Worm (Caenorhabditis elegans): ENCODE results near the gene clec-29.
A peak's percentile ranks its signal among the peaks of the same experiment; 100 is the strongest.

The clec-29 gene

DNA sequence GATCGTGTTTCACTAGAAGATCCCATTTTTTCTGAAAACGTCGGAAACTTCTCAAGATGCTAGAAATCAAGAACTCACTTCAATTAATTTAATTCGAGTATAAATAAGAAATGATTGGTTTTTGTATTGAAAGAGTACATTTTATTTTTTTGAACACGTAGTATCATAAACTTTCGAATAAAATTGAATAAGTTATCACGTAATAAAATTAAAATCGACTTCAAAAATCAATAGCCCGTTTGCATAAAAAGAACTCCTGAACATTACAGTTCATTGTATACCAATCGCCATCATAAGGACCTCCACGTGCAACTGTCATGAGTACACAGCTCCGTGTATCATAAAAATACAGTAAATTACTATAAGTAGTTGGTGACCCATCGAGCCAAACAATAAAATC is 5.3 kb downstream of the clec-29 start, which contains the start of gene T25E12.16:
T25E12.16 (minus strand) TSS at position 101 of the 400 bp plus-strand sequence.
- TF ChIP-seq pqm-1 (tag; optimal IDR thresholded peaks at IDR 0.05) (no peak), mml-1 (tag; optimal IDR thresholded peaks at IDR 0.05) (no peak), mdl-1 (tag; optimal IDR thresholded peaks at IDR 0.05) (no peak), eor-1 (tag; optimal IDR thresholded peaks at IDR 0.05) (no peak), aly-2 (tag; optimal IDR thresholded peaks at IDR 0.05) (no peak), nhr-237 (tag; optimal IDR thresholded peaks at IDR 0.05) (no peak), skn-1 (tag; optimal IDR thresholded peaks at IDR 0.05) (no peak), nhr-11 (tag; optimal IDR thresholded peaks at IDR 0.05) (no peak), snpc-4 (tag; optimal IDR thresholded peaks at IDR 0.05) (no peak), ceh-82 (tag; optimal IDR thresholded peaks at IDR 0.05) (no peak), egl-5 (tag; optimal IDR thresholded peaks at IDR 0.05) (no peak), lsy-12 (tag; optimal IDR thresholded peaks at IDR 0.05) (no peak)

DNA sequence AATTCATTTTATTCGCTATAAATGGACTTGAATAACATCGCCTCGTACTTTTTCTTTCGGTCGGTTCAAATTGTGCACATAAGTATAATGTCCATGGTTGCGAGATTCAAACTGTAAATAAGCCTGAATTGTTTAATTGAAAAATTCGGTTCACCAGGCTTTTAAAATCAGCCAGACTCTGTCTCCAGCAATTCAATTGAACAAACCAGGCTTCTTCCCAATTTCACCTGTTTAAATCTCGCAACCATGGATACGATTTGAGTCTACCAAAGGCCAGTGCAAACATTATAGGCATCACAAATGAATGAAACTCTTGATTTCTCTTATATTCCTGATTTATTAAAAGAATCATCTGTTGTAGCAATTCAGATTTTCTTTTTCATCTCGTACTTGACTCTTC is 7.4 kb downstream of the clec-29 start, which contains the start of gene srz-100:
srz-100 (plus strand) TSS at position 301 of the 400 bp plus-strand sequence.
- TF ChIP-seq egl-5 (tag; optimal IDR thresholded peaks at IDR 0.05), result no peak
- TF ChIP-seq nhr-11 (tag; optimal IDR thresholded peaks at IDR 0.05), result no peak
- no peak for TF ChIP-seq elt-2 (tag; optimal IDR thresholded peaks at IDR 0.05)
- TF ChIP-seq unc-62 (GFP tag; optimal IDR thresholded peaks at IDR 0.05), result no peak
- TF ChIP-seq nhr-77 (tag; optimal IDR thresholded peaks at IDR 0.05), result no peak
- no peak for TF ChIP-seq hmg-11 (tag; optimal IDR thresholded peaks at IDR 0.05)
- TF ChIP-seq nhr-12 (tag; optimal IDR thresholded peaks at IDR 0.05), result no peak
- no peak for TF ChIP-seq nhr-25 (tag; optimal IDR thresholded peaks at IDR 0.05)
- no peak for TF ChIP-seq lin-39 (tag; optimal IDR thresholded peaks at IDR 0.05)
- no peak for TF ChIP-seq nfya-1 (tag; optimal IDR thresholded peaks at IDR 0.05; ENCODE audit: insufficient read depth)
- TF ChIP-seq ceh-82 (tag; optimal IDR thresholded peaks at IDR 0.05), result no peak
- TF ChIP-seq zag-1 (tag; optimal IDR thresholded peaks at IDR 0.05), result no peak
- TF ChIP-seq lsy-12 (tag; optimal IDR thresholded peaks at IDR 0.05), result no peak
- TF ChIP-seq elt-1 (tag; optimal IDR thresholded peaks at IDR 0.05), result no peak
- no peak for TF ChIP-seq unc-39 (tag; optimal IDR thresholded peaks at IDR 0.05)
- TF ChIP-seq nhr-237 (tag; optimal IDR thresholded peaks at IDR 0.05), result no peak

DNA sequence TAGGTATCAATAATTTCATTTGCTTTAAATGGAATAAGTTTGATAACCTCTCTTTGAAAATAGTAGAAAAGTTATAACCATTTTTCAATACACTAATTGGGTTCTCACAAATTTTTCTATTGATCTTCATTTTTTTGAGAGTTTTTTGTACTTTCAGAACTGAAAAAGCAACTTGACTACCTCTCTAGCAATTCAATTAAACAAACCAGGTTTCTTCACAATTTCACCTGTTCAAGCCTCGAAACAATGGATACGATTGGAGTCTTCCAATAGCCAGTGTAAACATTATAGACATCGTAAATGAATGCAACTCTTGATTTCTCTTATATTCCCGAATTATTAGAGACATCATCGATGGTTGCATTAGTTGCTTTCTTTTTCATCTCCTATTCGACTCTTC is 9.0 kb downstream of the clec-29 start, which contains the start of gene srz-99:
srz-99 (plus strand) TSS at position 301 of the 400 bp plus-strand sequence.
- TF ChIP-seq hmg-11 (tag; optimal IDR thresholded peaks at IDR 0.05), result no peak
- no peak for TF ChIP-seq nhr-77 (tag; optimal IDR thresholded peaks at IDR 0.05)
- no peak for TF ChIP-seq ZK546.5 (tag; optimal IDR thresholded peaks at IDR 0.05)
- no peak for TF ChIP-seq nhr-11 (tag; optimal IDR thresholded peaks at IDR 0.05)
- TF ChIP-seq lin-39 (tag; optimal IDR thresholded peaks at IDR 0.05), result no peak
- TF ChIP-seq ztf-4 (tag; optimal IDR thresholded peaks at IDR 0.05), result no peak
- no peak for TF ChIP-seq ceh-9 (tag; optimal IDR thresholded peaks at IDR 0.05)
- no peak for TF ChIP-seq elt-2 (tag; optimal IDR thresholded peaks at IDR 0.05)
- TF ChIP-seq nhr-25 (tag; optimal IDR thresholded peaks at IDR 0.05), result no peak
- TF ChIP-seq mdl-1 (tag; optimal IDR thresholded peaks at IDR 0.05), result no peak

DNA sequence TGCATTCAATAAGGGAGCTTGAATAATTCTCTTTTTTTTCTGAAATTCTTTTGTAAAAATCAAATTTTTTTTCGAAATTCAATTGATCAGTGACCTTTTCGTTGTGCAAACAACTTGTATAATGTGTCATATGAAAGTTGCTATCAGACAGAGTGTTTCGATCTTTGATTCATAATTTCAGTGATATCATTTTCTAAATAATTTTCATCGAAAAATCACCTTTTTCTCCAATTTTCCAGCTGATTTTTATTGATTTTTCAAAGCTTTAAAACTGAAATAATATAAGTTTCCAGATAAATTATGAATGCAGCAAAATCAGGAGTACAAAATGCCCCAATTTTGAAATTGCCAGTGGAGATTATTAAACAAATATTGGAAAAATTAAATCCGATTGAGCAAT is 10.6 kb downstream of the clec-29 start, which contains the start of gene fbxa-127:
fbxa-127 (plus strand) TSS at position 301 of the 400 bp plus-strand sequence.
- peak; percentile 25 for TF ChIP-seq elt-2 (tag; optimal IDR thresholded peaks at IDR 0.05)
- no peak for TF ChIP-seq fos-1 (tag; optimal IDR thresholded peaks at IDR 0.05)
- peak; percentile 26 for TF ChIP-seq pqm-1 (tag; optimal IDR thresholded peaks at IDR 0.05)

DNA sequence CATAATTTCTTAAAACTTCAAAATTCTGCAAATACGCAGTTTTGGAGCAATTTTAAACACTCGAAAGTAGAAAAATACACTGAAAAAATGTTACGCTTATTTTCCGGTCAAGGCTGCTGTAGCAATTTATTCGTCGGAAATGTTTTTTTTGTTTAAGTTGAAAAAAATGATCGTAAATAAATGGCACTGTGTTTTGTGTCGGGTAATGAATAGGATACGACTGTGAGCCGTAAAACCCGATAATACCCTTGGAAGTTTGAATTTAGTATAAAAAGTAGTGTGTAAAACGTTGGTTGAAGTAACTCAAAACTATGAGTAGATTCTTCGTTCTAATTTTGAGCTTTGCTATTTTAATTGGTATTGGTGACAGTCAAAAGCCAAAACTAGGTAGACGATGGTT is 12.1 kb downstream of the clec-29 start, which contains the start of gene T25E12.14:
T25E12.14 (plus strand) TSS at position 301 of the 400 bp plus-strand sequence.
- TF ChIP-seq zag-1 (tag; optimal IDR thresholded peaks at IDR 0.05), result no peak
- TF ChIP-seq mdl-1 (tag; optimal IDR thresholded peaks at IDR 0.05), result no peak
- TF ChIP-seq ztf-11 (tag; optimal IDR thresholded peaks at IDR 0.05), result no peak
- no peak for TF ChIP-seq nhr-28 (tag; optimal IDR thresholded peaks at IDR 0.05)
- no peak for TF ChIP-seq elt-1 (tag; optimal IDR thresholded peaks at IDR 0.05)
- TF ChIP-seq hmg-11 (tag; optimal IDR thresholded peaks at IDR 0.05), result no peak
- TF ChIP-seq ceh-9 (tag; optimal IDR thresholded peaks at IDR 0.05), result no peak
- no peak for TF ChIP-seq fkh-10 (GFP tag; optimal IDR thresholded peaks at IDR 0.05)
- TF ChIP-seq pha-4 (tag; optimal IDR thresholded peaks at IDR 0.05), result no peak
- TF ChIP-seq lin-39 (tag; optimal IDR thresholded peaks at IDR 0.05), result no peak

DNA sequence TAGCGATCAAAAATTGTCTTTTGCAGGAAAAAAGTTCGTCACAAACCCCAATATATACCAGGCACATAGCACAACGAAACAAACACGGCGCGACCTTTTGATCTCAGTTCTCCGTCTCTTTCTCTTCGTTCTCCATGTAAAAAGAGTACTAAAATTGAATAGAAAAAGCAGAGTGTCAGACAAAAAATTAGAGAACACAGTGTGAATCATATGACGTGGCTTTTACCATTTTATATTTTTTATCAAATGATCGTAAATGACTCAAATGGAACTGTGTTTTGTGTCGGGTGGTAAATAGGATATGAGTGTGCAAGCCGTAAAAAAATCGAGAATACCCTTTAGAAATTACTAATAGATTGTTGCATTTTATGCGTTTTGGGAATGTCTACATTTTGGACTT is 13.0 kb downstream of the clec-29 start:
- TF ChIP-seq aly-2 (tag; optimal IDR thresholded peaks at IDR 0.05), result no peak
- TF ChIP-seq unc-62 (GFP tag; optimal IDR thresholded peaks at IDR 0.05), result no peak
- no peak for TF ChIP-seq nhr-11 (tag; optimal IDR thresholded peaks at IDR 0.05)
- peak; percentile 98 for TF ChIP-seq pqm-1 (tag; optimal IDR thresholded peaks at IDR 0.05)
- no peak for TF ChIP-seq lin-15B (tag; optimal IDR thresholded peaks at IDR 0.05)
- no peak for TF ChIP-seq egl-5 (tag; optimal IDR thresholded peaks at IDR 0.05)
- no peak for TF ChIP-seq eor-1 (tag; optimal IDR thresholded peaks at IDR 0.05)
- TF ChIP-seq ceh-9 (tag; optimal IDR thresholded peaks at IDR 0.05), result no peak
- TF ChIP-seq elt-1 (tag; optimal IDR thresholded peaks at IDR 0.05), result no peak
- no peak for TF ChIP-seq zag-1 (tag; optimal IDR thresholded peaks at IDR 0.05)
- no peak for TF ChIP-seq nhr-77 (tag; optimal IDR thresholded peaks at IDR 0.05)
- no peak for TF ChIP-seq nhr-67 (tag; optimal IDR thresholded peaks at IDR 0.05)
- no peak for TF ChIP-seq nhr-28 (tag; optimal IDR thresholded peaks at IDR 0.05)
- TF ChIP-seq fkh-10 (GFP tag; optimal IDR thresholded peaks at IDR 0.05), result no peak
- no peak for TF ChIP-seq egl-27 (tag; optimal IDR thresholded peaks at IDR 0.05)
- TF ChIP-seq nhr-237 (tag; optimal IDR thresholded peaks at IDR 0.05), result no peak
- no peak for TF ChIP-seq nhr-12 (tag; optimal IDR thresholded peaks at IDR 0.05)
- no peak for TF ChIP-seq skn-1 (tag; optimal IDR thresholded peaks at IDR 0.05)
- TF ChIP-seq snpc-4 (tag; optimal IDR thresholded peaks at IDR 0.05), result peak; percentile 40
- TF ChIP-seq lsy-12 (tag; optimal IDR thresholded peaks at IDR 0.05), result no peak
- no peak for TF ChIP-seq fos-1 (tag; optimal IDR thresholded peaks at IDR 0.05)
- no peak for TF ChIP-seq nfya-1 (tag; optimal IDR thresholded peaks at IDR 0.05; ENCODE audit: insufficient read depth)
- no peak for TF ChIP-seq ztf-4 (tag; optimal IDR thresholded peaks at IDR 0.05)
- TF ChIP-seq elt-3 (tag; optimal IDR thresholded peaks at IDR 0.05), result no peak
- no peak for TF ChIP-seq mdl-1 (tag; optimal IDR thresholded peaks at IDR 0.05)
- TF ChIP-seq nhr-43 (tag; optimal IDR thresholded peaks at IDR 0.05; ENCODE audit: poor library complexity, severe bottlenecking), result no peak
- no peak for TF ChIP-seq fkh-2 (tag; optimal IDR thresholded peaks at IDR 0.05)
- TF ChIP-seq hmg-11 (tag; optimal IDR thresholded peaks at IDR 0.05), result no peak
- peak; percentile 87 for TF ChIP-seq pha-4 (tag; optimal IDR thresholded peaks at IDR 0.05)

Data from whole organism, L3 larva.